Worm (Caenorhabditis elegans): ENCODE results near the gene F46G11.2.

The F46G11.2 gene

ce11 chrX:5834581-5835481 lies 46.9 kb downstream of the F46G11.2 start, which contains the start of gene F13D11.4 (continued):
- TF ChIP-seq unc-98 (GFP tag; IDR thresholded peaks at IDR 0.05) (no peak), fos-1 (tag; optimal IDR thresholded peaks at IDR 0.05) (no peak), pqm-1 (tag; optimal IDR thresholded peaks at IDR 0.05) (no peak), mdl-1 (tag; optimal IDR thresholded peaks at IDR 0.05) (no peak), pax-3 (tag; optimal IDR thresholded peaks at IDR 0.05) (no peak), swsn-7 (tag; optimal IDR thresholded peaks at IDR 0.05) (no peak)

DNA sequence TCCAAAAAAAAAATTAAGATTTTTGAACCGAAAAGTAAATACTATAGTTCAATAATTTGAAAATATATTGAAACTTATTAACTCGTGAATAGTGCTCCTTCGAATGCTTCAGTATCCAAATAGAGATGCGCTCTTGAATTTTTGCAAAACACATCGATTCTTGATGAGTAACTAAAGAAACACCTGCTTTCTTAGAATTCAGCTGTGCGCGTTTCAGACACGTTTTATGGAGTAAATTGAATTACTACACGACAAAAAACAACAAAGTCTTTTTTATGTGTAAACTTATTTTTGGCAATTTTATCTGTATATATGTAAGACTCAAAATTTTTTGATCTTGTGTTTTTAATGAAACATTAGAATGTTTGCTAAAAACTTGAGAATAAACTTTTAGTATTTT lies 48.6 kb downstream of the F46G11.2 start:
- TF ChIP-seq hlh-4 (tag; optimal IDR thresholded peaks at IDR 0.05) (peak; percentile 95), ces-1 (GFP tag; optimal IDR thresholded peaks at IDR 0.05) (no peak), ztf-11 (tag; optimal IDR thresholded peaks at IDR 0.05) (no peak)

DNA sequence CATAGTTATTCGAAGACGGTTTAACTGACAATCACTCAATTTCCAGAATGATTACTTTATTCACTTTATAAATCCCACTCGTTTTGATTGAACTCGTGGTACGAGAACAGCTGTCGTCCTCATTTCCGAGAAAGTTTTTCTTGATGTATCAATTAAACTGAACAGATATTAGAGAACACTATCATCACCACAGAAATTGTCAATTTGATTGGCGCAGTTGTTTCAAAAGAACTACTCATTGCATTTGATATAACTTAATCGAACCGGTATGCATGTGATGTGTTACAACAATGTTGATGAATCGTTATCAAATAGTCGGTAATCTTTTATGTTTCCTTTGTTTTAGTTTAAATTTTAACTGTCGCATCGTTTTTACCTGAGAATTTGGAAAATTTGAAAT lies 49.1 kb downstream of the F46G11.2 start:
- no peak for TF ChIP-seq lin-15B (tag; optimal IDR thresholded peaks at IDR 0.05)
- TF ChIP-seq egl-13 (tag; optimal IDR thresholded peaks at IDR 0.05) = no peak
- peak; percentile 40 for TF ChIP-seq nhr-20 (tag; optimal IDR thresholded peaks at IDR 0.05)
- peak; percentile 43 for TF ChIP-seq ztf-4 (tag; optimal IDR thresholded peaks at IDR 0.05)
- peak; percentile 79 for TF ChIP-seq nhr-71 (tag; optimal IDR thresholded peaks at IDR 0.05)
- peak; percentile 56 for TF ChIP-seq nhr-85 (tag)
- peak; percentile 44 for TF ChIP-seq rnt-1 (tag; optimal IDR thresholded peaks at IDR 0.05)
- peak; percentile 18 for TF ChIP-seq lin-13 (GFP tag; optimal IDR thresholded peaks at IDR 0.05)
- no peak for TF ChIP-seq tbx-2 (tag; optimal IDR thresholded peaks at IDR 0.05)
- TF ChIP-seq snu-23 (GFP tag; optimal IDR thresholded peaks at IDR 0.05) = peak; percentile 49
- TF ChIP-seq unc-86 (tag; optimal IDR thresholded peaks at IDR 0.05) = no peak
- TF ChIP-seq nhr-11 (tag; optimal IDR thresholded peaks at IDR 0.05) = no peak
- peak; percentile 86 for TF ChIP-seq lin-14 (GFP tag; optimal IDR thresholded peaks at IDR 0.05)
- TF ChIP-seq lin-35 (GFP tag; optimal IDR thresholded peaks at IDR 0.05) = peak in 1 of 2 experiments; percentile 47
- TF ChIP-seq lir-3 (tag; optimal IDR thresholded peaks at IDR 0.05; ENCODE audit: poor library complexity) = peak; percentile 12
- no peak for TF ChIP-seq ztf-11 (tag; optimal IDR thresholded peaks at IDR 0.05)
- TF ChIP-seq pqm-1 (tag; optimal IDR thresholded peaks at IDR 0.05) = no peak
- no peak for TF ChIP-seq fkh-4 (tag; optimal IDR thresholded peaks at IDR 0.05; ENCODE audit: borderline replicate concordance)
- TF ChIP-seq skn-1 (tag; optimal IDR thresholded peaks at IDR 0.05) = no peak
- peak in 1 of 6 experiments; percentile 64 for TF ChIP-seq elt-3 (tag; optimal IDR thresholded peaks at IDR 0.05)
- TF ChIP-seq nhr-19 (GFP tag; conservative IDR thresholded peaks at IDR 0.05) = peak; percentile 40
- peak; percentile 37 for TF ChIP-seq blmp-1 (tag; optimal IDR thresholded peaks at IDR 0.05)
- no peak for TF ChIP-seq elt-2 (tag; optimal IDR thresholded peaks at IDR 0.05)
- TF ChIP-seq lsy-2 (tag; optimal IDR thresholded peaks at IDR 0.05) = peak in 1 of 2 experiments; percentile 28
- no peak for TF ChIP-seq efl-3 (GFP tag; optimal IDR thresholded peaks at IDR 0.05)
- no peak for TF ChIP-seq irx-1 (tag; optimal IDR thresholded peaks at IDR 0.05)
- TF ChIP-seq lin-39 (tag; optimal IDR thresholded peaks at IDR 0.05) = peak; percentile 6
- peak; percentile 43 for TF ChIP-seq hlh-4 (tag; optimal IDR thresholded peaks at IDR 0.05)

DNA sequence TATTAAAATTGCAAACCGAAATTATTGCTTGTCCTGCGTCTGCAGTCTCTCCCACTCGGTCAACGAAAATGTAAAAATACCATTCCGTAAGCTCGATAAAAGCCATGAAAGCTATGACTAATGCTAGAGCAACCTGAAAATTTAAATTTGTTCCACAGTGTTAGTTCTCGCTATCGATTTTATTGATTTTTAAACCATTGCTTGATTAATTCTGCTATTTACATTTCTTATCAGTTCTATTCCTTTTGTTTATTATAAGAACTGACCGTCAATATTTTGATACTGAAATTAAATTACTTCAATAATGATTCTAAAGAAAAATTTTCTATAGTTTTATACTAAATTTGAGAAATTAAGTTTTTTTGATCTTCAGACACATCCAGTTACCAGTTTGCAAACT lies 51.2 kb downstream of the F46G11.2 start:
- TF ChIP-seq nhr-12 (tag; optimal IDR thresholded peaks at IDR 0.05) (no peak), ceh-82 (tag; optimal IDR thresholded peaks at IDR 0.05) (no peak), unc-130 (tag; optimal IDR thresholded peaks at IDR 0.05) (no peak), aha-1 (tag; optimal IDR thresholded peaks at IDR 0.05) (no peak), nhr-90 (tag; optimal IDR thresholded peaks at IDR 0.05; ENCODE audit: poor library complexity) (no peak), nhr-77 (tag; optimal IDR thresholded peaks at IDR 0.05) (no peak), nhr-76 (tag; optimal IDR thresholded peaks at IDR 0.05) (no peak), zip-4 (GFP tag; optimal IDR thresholded peaks at IDR 0.05) (no peak), tbx-2 (tag; optimal IDR thresholded peaks at IDR 0.05) (no peak), fkh-4 (tag; optimal IDR thresholded peaks at IDR 0.05; ENCODE audit: borderline replicate concordance) (no peak), unc-86 (tag; optimal IDR thresholded peaks at IDR 0.05) (no peak), elt-3 (tag; optimal IDR thresholded peaks at IDR 0.05) (no peak), hpl-2 (GFP tag; optimal IDR thresholded peaks at IDR 0.05) (no peak), nhr-19 (GFP tag; conservative IDR thresholded peaks at IDR 0.05) (no peak), ets-5 (GFP tag; IDR thresholded peaks at IDR 0.05) (no peak), C34B4.2 (tag; optimal IDR thresholded peaks at IDR 0.05) (no peak), F16B12.6 (tag; optimal IDR thresholded peaks at IDR 0.05) (no peak)
